Fruit fly (Drosophila melanogaster): Measurements from ENCODE around the gene ru.
A peak's percentile ranks its signal among the peaks of the same experiment; 100 is the strongest.

ru gene

dm6 chr3L:1352065-1352464 is 18.4 kb upstream of the ru start (continued):
- no peak for TF ChIP-seq CG10274 (GFP tag; optimal IDR thresholded peaks at IDR 0.05)
- no peak for TF ChIP-seq sim (GFP tag; IDR thresholded peaks at IDR 0.05)
- TF ChIP-seq ham (GFP tag; IDR thresholded peaks at IDR 0.05) = no peak
- no peak for TF ChIP-seq en (GFP tag; optimal IDR thresholded peaks at IDR 0.05)
- TF ChIP-seq Trl (optimal IDR thresholded peaks at IDR 0.05) = no peak
- TF ChIP-seq Trl (GFP tag; optimal IDR thresholded peaks at IDR 0.05) = peak; percentile 19
- peak; percentile 13 for TF ChIP-seq CG7556 (GFP tag; optimal IDR thresholded peaks at IDR 0.05)
- TF ChIP-seq CG10366 (GFP tag; IDR thresholded peaks at IDR 0.05) = peak; percentile 20; the same call in 1 of the 2 replicates
- peak; percentile 86 for TF ChIP-seq oc (tag; optimal IDR thresholded peaks at IDR 0.05)
- no peak for TF ChIP-seq MTF-1 (GFP tag; optimal IDR thresholded peaks at IDR 0.05; ENCODE audit: borderline replicate concordance)
- TF ChIP-seq CG1832 (GFP tag; optimal IDR thresholded peaks at IDR 0.05) = no peak
- TF ChIP-seq gcm (GFP tag; optimal IDR thresholded peaks at IDR 0.05) = peak; percentile 27
- TF ChIP-seq NK7.1 (GFP tag; optimal IDR thresholded peaks at IDR 0.05) = peak; percentile 48
- TF ChIP-seq Abd-B (GFP tag; optimal IDR thresholded peaks at IDR 0.05) = peak; percentile 43
- TF ChIP-seq ERR (GFP tag; optimal IDR thresholded peaks at IDR 0.05) = no peak
- TF ChIP-seq vvl (GFP tag; IDR thresholded peaks at IDR 0.05) = peak; percentile 68
- TF ChIP-seq CG30020 (tag; optimal IDR thresholded peaks at IDR 0.05) = peak; percentile 5
- TF ChIP-seq CTCF (GFP tag; optimal IDR thresholded peaks at IDR 0.05) = peak; percentile 98
- TF ChIP-seq CG17359 (tag; optimal IDR thresholded peaks at IDR 0.05) = peak; percentile 27
- TF ChIP-seq h (optimal IDR thresholded peaks at IDR 0.05) = no peak
- TF ChIP-seq CG7745 (tag; optimal IDR thresholded peaks at IDR 0.05) = peak; percentile 6
- no peak for TF ChIP-seq p53 (GFP tag; optimal IDR thresholded peaks at IDR 0.05)
- TF ChIP-seq pho (GFP tag; optimal IDR thresholded peaks at IDR 0.05) = peak; percentile 37
- peak; percentile 56 for TF ChIP-seq Ets97D (GFP tag; optimal IDR thresholded peaks at IDR 0.05)
- TF ChIP-seq org-1 (GFP tag; optimal IDR thresholded peaks at IDR 0.05) = no peak
- TF ChIP-seq CG17568 (GFP tag; optimal IDR thresholded peaks at IDR 0.05) = peak; percentile 32
- 0 out of 3 replicates have a peak, but pooled peaks have one; percentile 21 for TF ChIP-seq Dbx (GFP tag; IDR thresholded peaks at IDR 0.05)
- TF ChIP-seq CG7928 (GFP tag; optimal IDR thresholded peaks at IDR 0.05) = no peak
- no peak for TF ChIP-seq al (GFP tag; IDR thresholded peaks at IDR 0.05)
- TF ChIP-seq CG4820 (GFP tag; optimal IDR thresholded peaks at IDR 0.05) = no peak
- TF ChIP-seq CG8281 (tag; optimal IDR thresholded peaks at IDR 0.05) = no peak
- TF ChIP-seq Asciz (GFP tag; optimal IDR thresholded peaks at IDR 0.05) = no peak
- TF ChIP-seq Hr3 (GFP tag; optimal IDR thresholded peaks at IDR 0.05) = no peak
- TF ChIP-seq CG11398 (GFP tag; optimal IDR thresholded peaks at IDR 0.05) = no peak
- peak; percentile 77 for TF ChIP-seq HLH4C (GFP tag; IDR thresholded peaks at IDR 0.05; ENCODE audit: partially characterized antibody)
- TF ChIP-seq CG15514 (GFP tag; optimal IDR thresholded peaks at IDR 0.05) = peak; percentile 48
- TF ChIP-seq jigr1 (GFP tag; IDR thresholded peaks at IDR 0.05) = no peak
- no peak for TF ChIP-seq gt (GFP tag; IDR thresholded peaks at IDR 0.05)
- TF ChIP-seq dmrt11E (tag; optimal IDR thresholded peaks at IDR 0.05) = peak; percentile 28
- no peak for TF ChIP-seq B-H1 (GFP tag; IDR thresholded peaks at IDR 0.05)
- TF ChIP-seq CG30403 (GFP tag; optimal IDR thresholded peaks at IDR 0.05) = peak; percentile 44
- peak; percentile 37 for TF ChIP-seq trem (tag; optimal IDR thresholded peaks at IDR 0.05)
- peak in 1 of 3 experiments; percentile 2 for TF ChIP-seq lola (GFP tag; optimal IDR thresholded peaks at IDR 0.05)
- TF ChIP-seq HLH3B (GFP tag; IDR thresholded peaks at IDR 0.05) = 0 out of 2 replicates have a peak, but pooled peaks have one; percentile 33
- peak; percentile 37 for TF ChIP-seq NC2β (GFP tag; optimal IDR thresholded peaks at IDR 0.05)
- no peak for TF ChIP-seq Fer3 (tag; optimal IDR thresholded peaks at IDR 0.05)
- TF ChIP-seq Doc2 (GFP tag; IDR thresholded peaks at IDR 0.05) = no peak
- TF ChIP-seq CG13775 (GFP tag; optimal IDR thresholded peaks at IDR 0.05) = peak; percentile 19
- TF ChIP-seq CG6272 (GFP tag; IDR thresholded peaks at IDR 0.05) = no peak
- no peak for TF ChIP-seq peb (GFP tag; IDR thresholded peaks at IDR 0.05)
- no peak for TF ChIP-seq CG14667 (GFP tag; IDR thresholded peaks at IDR 0.05)
- TF ChIP-seq Atf3 (GFP tag; optimal IDR thresholded peaks at IDR 0.05) = no peak
- TF ChIP-seq Opbp (GFP tag; IDR thresholded peaks at IDR 0.05; ENCODE audit: partially characterized antibody) = peak; percentile 89

Measured in whole organism, embryonic.